Worm (Caenorhabditis elegans) whole organism, young adult: Measurements from ENCODE around the gene txt-4.

ENCODE experiments used
- B0035.1 ChIP-seq: sonication (generic microtip); optimal IDR thresholded peaks from 2 replicates; lab custom pipeline; 2016; ENCODE audit warnings: missing genetic modification characterization, mild to moderate bottlenecking, missing compliant biosample characterization, missing genotype, missing genetic modification reagents
- B0261.1 ChIP-seq: sonication (generic microtip); optimal IDR thresholded peaks from 2 replicates; lab custom pipeline; 2016; ENCODE audit warnings: mild to moderate bottlenecking, missing genetic modification characterization, moderate library complexity, missing compliant biosample characterization
- B0336.3 ChIP-seq: fragments of 200-800 bp; sonication (Bioruptor generic); IDR thresholded peaks from 2 replicates; pipeline ENCODE4 v1.3.6; 2022; ENCODE audit warnings: missing genetic modification characterization, missing compliant biosample characterization
- F10E7.11 ChIP-seq: sonication (generic microtip); optimal IDR thresholded peaks from 2 replicates; lab custom pipeline; 2017; ENCODE audit warnings: mild to moderate bottlenecking, missing genetic modification characterization, moderate library complexity, missing compliant biosample characterization
- F22D6.2 ChIP-seq: sonication (generic microtip); optimal IDR thresholded peaks from 2 replicates; lab custom pipeline; 2016; ENCODE audit warnings: mild to moderate bottlenecking, missing genetic modification characterization, missing compliant biosample characterization
- F23B12.7 ChIP-seq: sonication (generic microtip); optimal IDR thresholded peaks from 2 replicates; lab custom pipeline; 2017; ENCODE audit warnings: missing genetic modification characterization, mild to moderate bottlenecking, missing compliant biosample characterization, antibody characterized with exemption, moderate library complexity; ENCODE audit not compliant: insufficient read depth
- F33H1.4 ChIP-seq: fragments of 200-800 bp; sonication (Bioruptor generic); IDR thresholded peaks from 2 replicates; pipeline ENCODE4 v1.3.6; 2022; ENCODE audit warnings: missing genetic modification reagents, missing genetic modification characterization, missing compliant biosample characterization
- F49E8.2 ChIP-seq: sonication (generic microtip); optimal IDR thresholded peaks from 3 replicates; lab custom pipeline; 2017; ENCODE audit warnings: missing genetic modification characterization, mild to moderate bottlenecking, missing compliant biosample characterization, antibody characterized with exemption, moderate library complexity; ENCODE audit not compliant: insufficient read depth
- F52B5.7 ChIP-seq: sonication (generic microtip); optimal IDR thresholded peaks from 2 replicates; lab custom pipeline; 2016; ENCODE audit warnings: mild to moderate bottlenecking, missing genetic modification characterization, missing compliant biosample characterization
- F55B11.4 ChIP-seq: sonication (generic microtip); optimal IDR thresholded peaks from 2 replicates; lab custom pipeline; 2016; ENCODE audit warnings: missing compliant biosample characterization, missing genetic modification characterization, borderline replicate concordance; ENCODE audit not compliant: insufficient read depth
- T07F8.4 ChIP-seq: sonication (generic microtip); optimal IDR thresholded peaks from 2 replicates; lab custom pipeline; 2016; ENCODE audit warnings: mild to moderate bottlenecking, missing genetic modification characterization, moderate library complexity, missing compliant biosample characterization
- Y53F4B.3 ChIP-seq: fragments of 200-800 bp; sonication (Bioruptor generic); IDR thresholded peaks from 2 replicates; pipeline ENCODE4 v1.3.6; 2022; ENCODE audit warnings: missing genetic modification reagents, missing genetic modification characterization, missing compliant biosample characterization
- akir-1 ChIP-seq: fragments of 200-800 bp; sonication (Bioruptor generic); optimal IDR thresholded peaks from 2 replicates; lab custom pipeline; 2018; ENCODE audit warnings: mild to moderate bottlenecking, missing genetic modification characterization, moderate library complexity, missing compliant biosample characterization
- aptf-3 ChIP-seq: fragments of 200-800 bp; sonication (Bioruptor generic); IDR thresholded peaks from 2 replicates; pipeline ENCODE4 v1.3.6; 2022; ENCODE audit warnings: missing genetic modification characterization, missing compliant biosample characterization
- atf-7 ChIP-seq: sonication (generic microtip); optimal IDR thresholded peaks from 2 replicates; lab custom pipeline; 2017; ENCODE audit warnings: mild to moderate bottlenecking, missing genetic modification characterization, missing compliant biosample characterization
- bed-1 ChIP-seq: fragments of 200-800 bp; sonication (Bioruptor generic); IDR thresholded peaks from 2 replicates; pipeline ENCODE4 v1.3.6; 2022; ENCODE audit warnings: missing genetic modification reagents, missing genetic modification characterization, missing compliant biosample characterization
- ceh-40 ChIP-seq: fragments of 200-800 bp; sonication (Bioruptor generic); IDR thresholded peaks from 2 replicates; pipeline ENCODE4 v1.3.6; 2022; ENCODE audit warnings: missing genetic modification characterization, missing compliant biosample characterization
- ceh-79 ChIP-seq: sonication (generic microtip); optimal IDR thresholded peaks from 2 replicates; lab custom pipeline; 2017; ENCODE audit warnings: mild to moderate bottlenecking, missing genetic modification characterization, missing compliant biosample characterization
- egl-44 ChIP-seq: fragments of 200-800 bp; sonication (Bioruptor generic); IDR thresholded peaks from 2 replicates; pipeline ENCODE4 v1.3.6; 2022; ENCODE audit warnings: missing genetic modification reagents, missing genetic modification characterization, missing compliant biosample characterization
- gei-17 ChIP-seq: fragments of 200-800 bp; sonication (Bioruptor generic); optimal IDR thresholded peaks from 2 replicates; lab custom pipeline; 2018; ENCODE audit warnings: mild to moderate bottlenecking, missing genetic modification characterization, missing compliant biosample characterization
- him-1 ChIP-seq: sonication (generic microtip); optimal IDR thresholded peaks from 2 replicates; lab custom pipeline; 2016; ENCODE audit warnings: missing genotype, missing genetic modification reagents, missing genetic modification characterization, missing compliant biosample characterization
- hmg-20 ChIP-seq: fragments of 200-800 bp; sonication (Bioruptor generic); IDR thresholded peaks from 2 replicates; pipeline ENCODE4 v1.3.6; 2022; ENCODE audit warnings: missing genetic modification reagents, missing genetic modification characterization, missing compliant biosample characterization
- let-607 ChIP-seq, 2 experiments: fragments of 200-800 bp in 1 of 2; sonication (Bioruptor generic) in 1 of 2; sonication (generic microtip) in 1 of 2; optimal IDR thresholded peaks; 2 replicates each; lab custom pipeline; 2016 to 2018; ENCODE audit warnings: mild to moderate bottlenecking in 2 of 2, missing compliant biosample characterization in 2 of 2, missing genetic modification characterization in 2 of 2, moderate library complexity in 2 of 2, missing genotype in 1 of 2
- lin-26 ChIP-seq: fragments of 200-800 bp; sonication (Bioruptor generic); IDR thresholded peaks from 2 replicates; pipeline ENCODE4 v1.3.6; 2022; ENCODE audit warnings: missing genetic modification reagents, missing genetic modification characterization, missing compliant biosample characterization
- lsl-1 ChIP-seq: fragments of 200-800 bp; sonication (Bioruptor generic); optimal IDR thresholded peaks from 2 replicates; lab custom pipeline; 2018; ENCODE audit warnings: mild to moderate bottlenecking, missing genetic modification characterization, moderate library complexity, missing compliant biosample characterization
- lsy-27 ChIP-seq: sonication (generic microtip); optimal IDR thresholded peaks from 2 replicates; lab custom pipeline; 2017; ENCODE audit warnings: missing genetic modification characterization, mild to moderate bottlenecking, missing compliant biosample characterization, antibody characterized with exemption, missing genotype, borderline replicate concordance; ENCODE audit not compliant: insufficient read depth
- madf-10 ChIP-seq: sonication (generic microtip); optimal IDR thresholded peaks from 2 replicates; lab custom pipeline; 2016; ENCODE audit warnings: mild to moderate bottlenecking, missing genetic modification characterization, missing compliant biosample characterization
- mxl-1 ChIP-seq: sonication (generic microtip); optimal IDR thresholded peaks from 2 replicates; lab custom pipeline; 2016; ENCODE audit warnings: missing genetic modification characterization, missing compliant biosample characterization
- nfya-1 ChIP-seq: sonication (generic microtip); optimal IDR thresholded peaks from 2 replicates; lab custom pipeline; 2017; ENCODE audit warnings: antibody characterized with exemption, missing compliant biosample characterization, missing genetic modification characterization, borderline replicate concordance; ENCODE audit not compliant: insufficient read depth
- nfyb-1 ChIP-seq: fragments of 200-800 bp; sonication (Bioruptor generic); IDR thresholded peaks from 2 replicates; pipeline ENCODE4 v1.3.6; 2022; ENCODE audit warnings: missing genetic modification reagents, missing genetic modification characterization, missing compliant biosample characterization
- nhr-120 ChIP-seq: fragments of 200-800 bp; sonication (Bioruptor generic); IDR thresholded peaks from 2 replicates; pipeline ENCODE4 v1.3.6; 2022; ENCODE audit warnings: missing genetic modification characterization, missing compliant biosample characterization
- nhr-179 ChIP-seq: sonication (generic microtip); optimal IDR thresholded peaks from 2 replicates; lab custom pipeline; 2016; ENCODE audit warnings: mild to moderate bottlenecking, missing genetic modification characterization, missing compliant biosample characterization
- pha-4 ChIP-seq: fragments of 150-350 bp; sonication (generic microtip); optimal IDR thresholded peaks from 2 replicates; lab custom pipeline; 2014; ENCODE audit warnings: missing biosample characterization, missing genetic modification reagents, missing genetic modification characterization
- rcor-1 ChIP-seq: fragments of 200-800 bp; sonication (Bioruptor generic); IDR thresholded peaks from 2 replicates; pipeline ENCODE4 v1.3.6; 2022; ENCODE audit warnings: missing genetic modification reagents, missing genetic modification characterization, missing compliant biosample characterization
- rec-8 ChIP-seq, 2 experiments: sonication (generic microtip); optimal IDR thresholded peaks; 2 replicates each; lab custom pipeline; 2016; ENCODE audit warnings: mild to moderate bottlenecking in 2 of 2, missing genetic modification characterization in 2 of 2, missing genetic modification reagents in 2 of 2, missing genotype in 2 of 2, missing biosample characterization in 1 of 2, missing compliant biosample characterization in 1 of 2, moderate library complexity in 1 of 2
- sea-2 ChIP-seq: fragments of 200-800 bp; sonication (Bioruptor generic); IDR thresholded peaks from 2 replicates; pipeline ENCODE4 v1.3.6; 2022; ENCODE audit warnings: missing genetic modification characterization, missing compliant biosample characterization
- snpc-1.1 ChIP-seq: sonication (generic microtip); optimal IDR thresholded peaks from 2 replicates; lab custom pipeline; 2017; ENCODE audit warnings: missing genetic modification characterization, mild to moderate bottlenecking, missing compliant biosample characterization, antibody characterized with exemption, moderate library complexity, missing genotype, missing genetic modification reagents; ENCODE audit not compliant: insufficient read depth
- snpc-4 ChIP-seq, 5 experiments: fragments of 150-350 bp in 1 of 5; sonication (generic microtip) in 4 of 5; optimal IDR thresholded peaks; 2 replicates each; lab custom pipeline; 2014 to 2018; ENCODE audit warnings: missing genetic modification characterization in 5 of 5, missing biosample characterization in 3 of 5, antibody characterized with exemption in 2 of 5, mild to moderate bottlenecking in 2 of 5, missing compliant biosample characterization in 2 of 5, missing genotype in 2 of 5, moderate library complexity in 2 of 5, missing genetic modification reagents in 1 of 5
- tbp1 ChIP-seq: fragments of 200-800 bp; sonication (Bioruptor generic); optimal IDR thresholded peaks from 2 replicates; lab custom pipeline; 2018; ENCODE audit warnings: mild to moderate bottlenecking, missing genetic modification characterization, missing compliant biosample characterization
- xnd-1 ChIP-seq: sonication (generic microtip); optimal IDR thresholded peaks from 2 replicates; lab custom pipeline; 2016; ENCODE audit warnings: missing genotype, missing genetic modification reagents, missing genetic modification characterization, missing compliant biosample characterization
- ztf-18 ChIP-seq: sonication (generic microtip); optimal IDR thresholded peaks from 2 replicates; lab custom pipeline; 2016; ENCODE audit warnings: missing genotype, mild to moderate bottlenecking, missing genetic modification characterization, missing compliant biosample characterization
- ztf-25 ChIP-seq: fragments of 200-800 bp; sonication (Bioruptor generic); IDR thresholded peaks from 2 replicates; pipeline ENCODE4 v1.3.6; 2022; ENCODE audit warnings: missing genetic modification reagents, missing genetic modification characterization, missing compliant biosample characterization
- ztf-26 ChIP-seq: sonication (generic microtip); optimal IDR thresholded peaks from 2 replicates; lab custom pipeline; 2017; ENCODE audit warnings: missing genetic modification characterization, missing compliant biosample characterization
- ztf-28 ChIP-seq: fragments of 200-800 bp; sonication (Bioruptor generic); IDR thresholded peaks from 2 replicates; pipeline ENCODE4 v1.3.6; 2022; ENCODE audit warnings: missing genetic modification reagents, missing genetic modification characterization, missing compliant biosample characterization
- ztf-3 ChIP-seq: fragments of 200-800 bp; sonication (Bioruptor generic); optimal IDR thresholded peaks from 2 replicates; lab custom pipeline; 2018; ENCODE audit warnings: mild to moderate bottlenecking, missing genetic modification characterization, missing compliant biosample characterization

Gene txt-4

DNA sequence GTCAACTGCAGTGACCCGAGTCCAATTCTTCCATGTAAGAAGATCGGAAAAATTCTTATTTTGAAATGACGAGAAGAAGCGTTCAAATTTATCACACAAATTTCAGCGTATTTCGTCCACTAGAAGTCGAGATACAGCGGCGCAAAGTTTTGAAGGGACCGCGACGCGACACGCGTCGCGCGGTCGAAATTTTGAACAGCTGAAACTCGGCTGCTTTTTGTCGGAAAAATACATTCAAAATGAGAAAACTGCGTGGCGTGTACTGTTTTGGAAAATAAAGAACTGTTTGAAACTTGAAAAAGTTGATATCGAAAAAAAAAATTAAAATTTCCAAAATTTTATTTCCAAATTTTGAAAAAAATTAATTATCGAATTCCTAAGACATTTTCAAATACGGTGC lies 2.6 kb downstream of the txt-4 start:
- no peak for TF ChIP-seq ztf-25 (GFP tag; lab: Robert Waterston, UW)
- no peak for TF ChIP-seq aptf-3 (GFP tag; lab: Robert Waterston, UW)
- no peak for TF ChIP-seq F23B12.7 (tag; lab: Kevin White, UChicago)
- TF ChIP-seq nhr-179: no peak
- no peak for TF ChIP-seq atf-7 (tag; lab: Kevin White, UChicago)
- no peak for TF ChIP-seq gei-17
- no peak for TF ChIP-seq snpc-4 (GFP tag; optimal IDR thresholded peaks at IDR 0.05; lab: Kevin White, UChicago)
- no peak for TF ChIP-seq snpc-4 (tag; optimal IDR thresholded peaks at IDR 0.05; lab: Kevin White, UChicago)

ce11 chrIV:1514415-1514814 lies 4.1 kb downstream of the txt-4 start:
- TF ChIP-seq F23B12.7 (tag; lab: Kevin White, UChicago): peak; percentile 47
- TF ChIP-seq madf-10 (tag; lab: Kevin White, UChicago): peak; percentile 12
- TF ChIP-seq F52B5.7 (tag; lab: Kevin White, UChicago): no peak
- 0 out of 2 replicates have a peak, but pooled peaks have one; percentile 59 for TF ChIP-seq nhr-120 (GFP tag; lab: Robert Waterston, UW)
- TF ChIP-seq nhr-179: no peak
- 0 out of 2 replicates have a peak, but pooled peaks have one; percentile 27 for TF ChIP-seq F33H1.4
- no peak for TF ChIP-seq B0035.1
- no peak for TF ChIP-seq hmg-20 (GFP tag; lab: Robert Waterston, UW)
- no peak for TF ChIP-seq F22D6.2 (tag; lab: Kevin White, UChicago)
- no peak for TF ChIP-seq B0336.3 (GFP tag; lab: Robert Waterston, UW)
- no peak for TF ChIP-seq akir-1 (GFP tag; lab: Kevin White, UChicago)
- TF ChIP-seq snpc-1.1 (tag; lab: Kevin White, UChicago): peak; percentile 27
- TF ChIP-seq F10E7.11 (tag; lab: Kevin White, UChicago): no peak
- TF ChIP-seq rec-8 (tag; optimal IDR thresholded peaks at IDR 0.05; lab: Kevin White, UChicago): peak in 1 of 2 experiments; percentile 25
- 0 out of 2 replicates have a peak, but pooled peaks have one; percentile 19 for TF ChIP-seq Y53F4B.3 (GFP tag; lab: Robert Waterston, UW)
- peak; percentile 18 for TF ChIP-seq F49E8.2 (tag; lab: Kevin White, UChicago)
- TF ChIP-seq B0261.1: peak; percentile 74
- no peak for TF ChIP-seq pha-4 (tag; lab: Kevin White, UChicago)
- no peak for TF ChIP-seq ztf-28
- peak; percentile 21 for TF ChIP-seq mxl-1 (tag; lab: Kevin White, UChicago)
- no peak for TF ChIP-seq xnd-1 (tag; lab: Kevin White, UChicago)
- no peak for TF ChIP-seq F55B11.4 (tag; lab: Kevin White, UChicago)
- no peak for TF ChIP-seq bed-1 (GFP tag; lab: Robert Waterston, UW)
- peak; percentile 85 for TF ChIP-seq lin-26
- TF ChIP-seq ceh-40 (GFP tag; lab: Robert Waterston, UW): no peak
- no peak for TF ChIP-seq ztf-26 (tag; lab: Kevin White, UChicago)
- no peak for TF ChIP-seq let-607 (tag; optimal IDR thresholded peaks at IDR 0.05; lab: Kevin White, UChicago)
- TF ChIP-seq T07F8.4 (tag; lab: Kevin White, UChicago): no peak
- peak; percentile 88 for TF ChIP-seq tbp1 (GFP tag; lab: Kevin White, UChicago)
- TF ChIP-seq ztf-3 (GFP tag; lab: Kevin White, UChicago): no peak
- no peak for TF ChIP-seq nfya-1
- TF ChIP-seq ztf-18: peak; percentile 46
- peak; percentile 83 for TF ChIP-seq him-1 (tag; lab: Kevin White, UChicago)
- TF ChIP-seq nfyb-1 (GFP tag; lab: Robert Waterston, UW): no peak
- 0 out of 2 replicates have a peak, but pooled peaks have one; percentile 27 for TF ChIP-seq rcor-1 (GFP tag; lab: Robert Waterston, UW)
- TF ChIP-seq lsl-1: peak; percentile 9
- TF ChIP-seq sea-2 (GFP tag; lab: Robert Waterston, UW): no peak
- no peak for TF ChIP-seq egl-44 (GFP tag; lab: Robert Waterston, UW)
- TF ChIP-seq ceh-79 (tag; lab: Kevin White, UChicago): no peak
- no peak for TF ChIP-seq lsy-27 (tag; lab: Kevin White, UChicago)
